Fruit fly (Drosophila melanogaster) whole organism, embryonic: ENCODE measurements around the gene IntS10.
A peak's percentile ranks its signal among the peaks of the same experiment; 100 is the strongest.

ENCODE experiments used
- Awh ChIP-seq: fragments of 200-800 bp; sonication (Bioruptor generic); IDR thresholded peaks from 2 replicates; pipeline ENCODE4, ENCODE4 v1.3.6; 2022; ENCODE audit warnings: missing biosample characterization, missing genetic modification characterization
- CG1024 ChIP-seq: fragments of 200-800 bp; sonication (Bioruptor generic); IDR thresholded peaks from 2 replicates; pipeline ENCODE4 v1.3.6; 2022; ENCODE audit warnings: missing biosample characterization, missing genetic modification characterization
- CG11398 ChIP-seq: fragments of 200-800 bp; sonication (Bioruptor generic); optimal IDR thresholded peaks from 2 replicates; lab custom pipeline; 2016; ENCODE audit warnings: missing biosample characterization, missing genetic modification characterization
- CG12219 ChIP-seq: fragments of 200-800 bp; sonication (Bioruptor generic); optimal IDR thresholded peaks from 3 replicates; lab custom pipeline; 2018; ENCODE audit warnings: missing biosample characterization, mild to moderate bottlenecking, missing genetic modification characterization
- CG14860 ChIP-seq: fragments of 200-800 bp; sonication (Bioruptor generic); IDR thresholded peaks from 3 replicates; pipeline ENCODE4 v1.3.6; 2022; ENCODE audit warnings: missing biosample characterization, missing genetic modification characterization; ENCODE audit not compliant: partially characterized antibody
- CG15011 ChIP-seq: fragments of 200-800 bp; sonication (Bioruptor generic); optimal IDR thresholded peaks from 3 replicates; lab custom pipeline; 2018; ENCODE audit warnings: missing biosample characterization, mild to moderate bottlenecking, missing genetic modification characterization
- CG18011 ChIP-seq: fragments of 200-800 bp; sonication (Bioruptor generic); optimal IDR thresholded peaks from 2 replicates; lab custom pipeline; 2017; ENCODE audit warnings: missing biosample characterization, missing genetic modification characterization, mild to moderate bottlenecking, moderate library complexity, missing genotype
- CG18476 ChIP-seq: fragments of 200-800 bp; sonication (Bioruptor generic); optimal IDR thresholded peaks from 2 replicates; lab custom pipeline; 2016; ENCODE audit warnings: missing biosample characterization, mild to moderate bottlenecking, missing genetic modification characterization
- CG2678 ChIP-seq: fragments of 200-800 bp; sonication (Bioruptor generic); optimal IDR thresholded peaks from 3 replicates; lab custom pipeline; 2019; ENCODE audit warnings: missing biosample characterization, mild to moderate bottlenecking, missing genetic modification characterization, moderate library complexity
- CG30431 ChIP-seq: fragments of 200-800 bp; sonication (Bioruptor generic); optimal IDR thresholded peaks from 2 replicates; lab custom pipeline; 2017; ENCODE audit warnings: missing biosample characterization, missing genetic modification characterization
- CG31388 ChIP-seq: fragments of 200-800 bp; sonication (Bioruptor generic); optimal IDR thresholded peaks from 2 replicates; lab custom pipeline; 2016; ENCODE audit warnings: missing biosample characterization, missing genetic modification characterization
- CG32767 ChIP-seq: fragments of 200-800 bp; sonication (Bioruptor generic); IDR thresholded peaks from 2 replicates; pipeline ENCODE4 v1.3.6; 2022; ENCODE audit warnings: missing biosample characterization, missing genetic modification characterization
- CG3838 ChIP-seq: fragments of 200-800 bp; sonication (Bioruptor generic); optimal IDR thresholded peaks from 3 replicates; lab custom pipeline; 2016; ENCODE audit warnings: missing biosample characterization, missing genetic modification characterization
- CG43689 ChIP-seq: fragments of 200-800 bp; sonication (Bioruptor generic); IDR thresholded peaks from 2 replicates; pipeline ENCODE4 v1.3.6; 2022; ENCODE audit warnings: missing biosample characterization, missing genetic modification characterization
- CG6765 ChIP-seq: fragments of 200-800 bp; sonication (Bioruptor generic); optimal IDR thresholded peaks from 3 replicates; lab custom pipeline; 2017; ENCODE audit warnings: missing biosample characterization, mild to moderate bottlenecking, missing genetic modification characterization
- CG7786 ChIP-seq: fragments of 200-800 bp; sonication (Bioruptor generic); optimal IDR thresholded peaks from 2 replicates; lab custom pipeline; 2016; ENCODE audit warnings: missing biosample characterization, missing genetic modification characterization
- CG7839 ChIP-seq: fragments of 200-800 bp; sonication (Bioruptor generic); optimal IDR thresholded peaks from 3 replicates; lab custom pipeline; 2018; ENCODE audit warnings: missing biosample characterization, mild to moderate bottlenecking, missing genetic modification characterization, moderate library complexity
- CG7928 ChIP-seq: fragments of 200-800 bp; sonication (Bioruptor generic); optimal IDR thresholded peaks from 2 replicates; lab custom pipeline; 2017; ENCODE audit warnings: missing biosample characterization, mild to moderate bottlenecking, missing genetic modification characterization
- CG8388 ChIP-seq: fragments of 200-800 bp; sonication (Bioruptor generic); optimal IDR thresholded peaks from 2 replicates; lab custom pipeline; 2019; ENCODE audit warnings: missing biosample characterization, mild to moderate bottlenecking, missing genetic modification characterization, moderate library complexity
- CoRest ChIP-seq: fragments of 200-800 bp; sonication (Bioruptor generic); optimal IDR thresholded peaks from 3 replicates; lab custom pipeline; 2018; ENCODE audit warnings: missing biosample characterization, mild to moderate bottlenecking, missing genetic modification characterization, moderate library complexity
- Dbx ChIP-seq: fragments of 200-800 bp; sonication (Bioruptor generic); IDR thresholded peaks from 3 replicates; pipeline ENCODE4 v1.3.6; 2022; ENCODE audit warnings: missing biosample characterization, missing genetic modification characterization
- Ets97D ChIP-seq: fragments of 200-800 bp; sonication (Bioruptor generic); optimal IDR thresholded peaks from 3 replicates; lab custom pipeline; 2016; ENCODE audit warnings: missing biosample characterization, missing genetic modification characterization
- H2.0 ChIP-seq: fragments of 200-800 bp; sonication (Bioruptor generic); IDR thresholded peaks from 2 replicates; pipeline ENCODE4 v1.3.6; 2022; ENCODE audit warnings: missing biosample characterization, missing genetic modification characterization
- HLH54F ChIP-seq: fragments of 200-800 bp; sonication (Bioruptor generic); optimal IDR thresholded peaks from 3 replicates; lab custom pipeline; 2016; ENCODE audit warnings: missing biosample characterization, missing genetic modification characterization
- HLHmδ ChIP-seq: fragments of 200-800 bp; sonication (Bioruptor generic); optimal IDR thresholded peaks from 2 replicates; lab custom pipeline; 2018; ENCODE audit warnings: missing biosample characterization, mild to moderate bottlenecking, missing genetic modification characterization, moderate library complexity
- Oaz ChIP-seq: fragments of 200-800 bp; sonication (Bioruptor generic); IDR thresholded peaks from 2 replicates; pipeline ENCODE4 v1.3.6; 2022; ENCODE audit warnings: missing biosample characterization, missing genetic modification characterization
- Optix ChIP-seq: fragments of 200-800 bp; sonication (Bioruptor generic); IDR thresholded peaks from 3 replicates; pipeline ENCODE4 v1.3.6; 2022; ENCODE audit warnings: missing biosample characterization, missing genetic modification characterization
- Rx ChIP-seq: fragments of 200-800 bp; sonication (Bioruptor generic); IDR thresholded peaks from 2 replicates; pipeline ENCODE4 v1.3.6; 2022; ENCODE audit warnings: missing biosample characterization, missing genetic modification characterization
- Sox102F ChIP-seq: fragments of 200-800 bp; sonication (Bioruptor generic); optimal IDR thresholded peaks from 2 replicates; lab custom pipeline; 2018; ENCODE audit warnings: missing biosample characterization, mild to moderate bottlenecking, missing genetic modification characterization, moderate library complexity
- Stat92E ChIP-seq, 3 experiments: fragments of >200 bp in 2 of 3; fragments of 200-800 bp in 1 of 3; sonication (Bioruptor generic) in 1 of 3; optimal IDR thresholded peaks; 2 replicates each; lab custom pipeline; 2017 to 2019; ENCODE audit warnings: missing biosample characterization in 3 of 3, missing genetic modification characterization in 3 of 3, mild to moderate bottlenecking in 1 of 3, moderate library complexity in 1 of 3
- bbx ChIP-seq: fragments of 200-800 bp; sonication (Bioruptor generic); IDR thresholded peaks from 2 replicates; pipeline ENCODE4 v1.3.6; 2022; ENCODE audit warnings: missing biosample characterization, missing genetic modification characterization; ENCODE audit not compliant: partially characterized antibody
- corto ChIP-seq: fragments of 200-800 bp; sonication (Bioruptor generic); optimal IDR thresholded peaks from 2 replicates; lab custom pipeline; 2016; ENCODE audit warnings: missing biosample characterization, mild to moderate bottlenecking, missing genetic modification characterization, moderate library complexity
- da ChIP-seq: fragments of 200-800 bp; sonication (Bioruptor generic); optimal IDR thresholded peaks from 2 replicates; lab custom pipeline; 2016; ENCODE audit warnings: missing biosample characterization, missing genetic modification characterization
- danr ChIP-seq: fragments of 200-800 bp; sonication (Bioruptor generic); IDR thresholded peaks from 2 replicates; pipeline ENCODE4 v1.3.6; 2022; ENCODE audit warnings: missing biosample characterization, missing genetic modification characterization
- en ChIP-seq: fragments of 200-800 bp; sonication (Bioruptor generic); optimal IDR thresholded peaks from 2 replicates; lab custom pipeline; 2016; ENCODE audit warnings: missing biosample characterization, missing genetic modification characterization
- ewg ChIP-seq: fragments of 200-800 bp; sonication (Bioruptor generic); optimal IDR thresholded peaks from 3 replicates; lab custom pipeline; 2017; ENCODE audit warnings: mild to moderate bottlenecking, missing biosample characterization, missing genetic modification reagents, missing genetic modification characterization
- fd3F ChIP-seq: fragments of 200-800 bp; sonication (Bioruptor generic); optimal IDR thresholded peaks from 2 replicates; lab custom pipeline; 2018; ENCODE audit warnings: missing biosample characterization, mild to moderate bottlenecking, missing genetic modification characterization, moderate library complexity
- gt ChIP-seq: fragments of 200-800 bp; sonication (Bioruptor generic); IDR thresholded peaks from 2 replicates; pipeline ENCODE4 v1.3.6; 2022; ENCODE audit warnings: missing biosample characterization, missing genetic modification characterization
- her ChIP-seq: fragments of 200-800 bp; sonication (Bioruptor generic); optimal IDR thresholded peaks from 2 replicates; lab custom pipeline; 2016; ENCODE audit warnings: missing biosample characterization, missing genetic modification characterization
- jing ChIP-seq: fragments of 200-800 bp; sonication (Bioruptor generic); optimal IDR thresholded peaks from 2 replicates; lab custom pipeline; 2018; ENCODE audit warnings: missing biosample characterization, mild to moderate bottlenecking, missing genetic modification characterization
- lov ChIP-seq, 2 experiments: fragments of 200-800 bp in 1 of 2; fragments of >200 bp in 1 of 2; sonication (Bioruptor generic) in 1 of 2; IDR thresholded peaks in 1 of 2; optimal IDR thresholded peaks in 1 of 2; 2 replicates in 1 of 2; 3 replicates in 1 of 2; pipeline versions ENCODE4 v1.3.6 to Lab custom; 2017 to 2022; ENCODE audit warnings: missing biosample characterization in 1 of 2, missing genetic modification characterization in 1 of 2
- sisA ChIP-seq: fragments of 200-800 bp; sonication (Bioruptor generic); IDR thresholded peaks from 2 replicates; pipeline ENCODE4 v1.3.6; 2022; ENCODE audit warnings: missing biosample characterization, missing genetic modification characterization
- sna ChIP-seq: fragments of 200-800 bp; sonication (Bioruptor generic); IDR thresholded peaks from 2 replicates; pipeline ENCODE4 v1.3.6; 2022; ENCODE audit warnings: missing biosample characterization, missing genetic modification characterization; ENCODE audit not compliant: partially characterized antibody
- tio ChIP-seq: fragments of 200-800 bp; sonication (Bioruptor generic); optimal IDR thresholded peaks from 2 replicates; lab custom pipeline; 2017; ENCODE audit warnings: missing biosample characterization, missing genetic modification characterization, inconsistent platforms
- tna ChIP-seq: fragments of 200-800 bp; sonication (Bioruptor generic); IDR thresholded peaks from 2 replicates; pipeline ENCODE4 v1.3.6; 2022; ENCODE audit warnings: missing biosample characterization, missing genetic modification characterization; ENCODE audit not compliant: partially characterized antibody
- toy ChIP-seq: fragments of 200-800 bp; sonication (Bioruptor generic); IDR thresholded peaks from 2 replicates; pipeline ENCODE4 v1.3.6; 2022; ENCODE audit warnings: missing biosample characterization, missing genetic modification characterization
- tx ChIP-seq: fragments of 200-800 bp; sonication (Bioruptor generic); optimal IDR thresholded peaks from 2 replicates; lab custom pipeline; 2016; ENCODE audit warnings: missing biosample characterization, missing genetic modification characterization
- vvl ChIP-seq: fragments of 200-800 bp; sonication (Bioruptor generic); IDR thresholded peaks from 2 replicates; pipeline ENCODE4 v1.3.6; 2022; ENCODE audit warnings: missing biosample characterization, missing genetic modification characterization
- zen2 ChIP-seq: fragments of 200-800 bp; sonication (Bioruptor generic); IDR thresholded peaks from 3 replicates; pipeline ENCODE4 v1.3.6; 2022; ENCODE audit warnings: missing biosample characterization, missing genetic modification characterization; ENCODE audit not compliant: partially characterized antibody

IntS10 gene

DNA sequence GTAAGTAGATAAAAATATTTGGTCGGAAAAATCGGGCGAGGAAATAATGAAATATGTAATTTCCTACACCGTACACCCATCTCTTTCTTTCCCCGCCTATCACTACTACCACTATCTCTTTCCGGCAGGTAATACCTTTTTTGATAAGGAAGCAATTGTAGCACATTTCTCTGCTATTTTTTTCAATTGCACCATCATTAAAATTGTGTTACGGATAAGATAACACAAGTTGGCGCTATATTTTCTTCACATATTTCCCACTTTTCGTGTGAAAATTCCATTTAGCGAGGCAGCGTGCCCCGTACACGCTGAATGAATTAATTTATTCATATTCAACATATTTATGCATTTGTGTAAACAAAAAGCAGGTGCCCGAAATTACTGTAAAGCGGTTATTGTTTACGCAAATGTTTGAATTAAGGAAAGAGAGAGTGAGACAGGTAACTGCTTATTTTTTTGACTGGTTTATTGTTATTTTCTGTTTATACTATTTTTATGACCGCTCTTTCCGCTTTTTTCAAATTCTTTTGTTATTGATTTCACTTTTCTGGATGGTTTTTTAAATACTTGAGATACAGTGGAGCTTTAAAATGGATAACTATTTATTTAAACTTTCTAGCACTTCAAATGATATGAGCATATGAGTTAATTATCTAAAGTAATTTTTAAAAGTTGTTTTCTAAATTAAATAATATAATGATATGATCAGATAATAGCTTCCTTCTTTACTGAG is 20.0 kb upstream of the IntS10 start (continued):
- TF ChIP-seq Stat92E (GFP tag; optimal IDR thresholded peaks at IDR 0.05; lab: Kevin White, UChicago) (no peak), CG8388 (peak; percentile 71), toy (GFP tag; lab: Robert Waterston, UW) (no peak), zen2 (no peak), CG7839 (tag; lab: Kevin White, UChicago) (peak; percentile 78), ewg (GFP tag; lab: Kevin White, UChicago) (peak; percentile 26), tio (GFP tag; lab: Kevin White, UChicago) (peak; percentile 9), Awh (GFP tag; lab: Robert Waterston, UW) (peak; percentile 46; the same call in 1 of the 2 replicates), her (GFP tag; lab: Kevin White, UChicago) (no peak), danr (no peak), Sox102F (GFP tag; lab: Kevin White, UChicago) (peak; percentile 84), CG2678 (tag; lab: Kevin White, UChicago) (peak; percentile 71), CG15011 (GFP tag; lab: Kevin White, UChicago) (no peak), H2.0 (peak; percentile 48), Optix (GFP tag; lab: Robert Waterston, UW) (no peak), gt (no peak), CG1024 (GFP tag; lab: Robert Waterston, UW) (no peak), CoRest (tag; lab: Kevin White, UChicago) (peak; percentile 73), Rx (no peak), CG30431 (GFP tag; lab: Kevin White, UChicago) (no peak), lov (optimal IDR thresholded peaks at IDR 0.05; lab: Kevin White, UChicago) (no peak), lov (GFP tag; IDR thresholded peaks at IDR 0.05; lab: Robert Waterston, UW) (no peak), CG14860 (GFP tag; lab: Robert Waterston, UW) (no peak), tx (no peak), da (no peak), HLHmδ (GFP tag; lab: Kevin White, UChicago) (no peak), en (GFP tag; lab: Kevin White, UChicago) (no peak), CG7928 (no peak), sna (GFP tag; lab: Robert Waterston, UW) (no peak), Ets97D (no peak), bbx (GFP tag; lab: Robert Waterston, UW) (no peak), sisA (peak; percentile 65; the same call in 1 of the 2 replicates), CG6765 (GFP tag; lab: Kevin White, UChicago) (no peak), corto (GFP tag; lab: Kevin White, UChicago) (no peak), Oaz (GFP tag; lab: Robert Waterston, UW) (no peak), CG7786 (GFP tag; lab: Kevin White, UChicago) (no peak), fd3F (GFP tag; lab: Kevin White, UChicago) (peak; percentile 19), Dbx (GFP tag; lab: Robert Waterston, UW) (peak; percentile 42; the same call in 1 of the 3 replicates), HLH54F (GFP tag; lab: Kevin White, UChicago) (no peak), vvl (GFP tag; lab: Robert Waterston, UW) (peak; percentile 54; the same call in 1 of the 2 replicates), CG32767 (GFP tag; lab: Robert Waterston, UW) (peak; percentile 51; the same call in 1 of the 2 replicates), CG18011 (no peak), CG31388 (GFP tag; lab: Kevin White, UChicago) (no peak), jing (GFP tag; lab: Kevin White, UChicago) (no peak), CG3838 (GFP tag; lab: Kevin White, UChicago) (no peak), tna (GFP tag; lab: Robert Waterston, UW) (no peak), CG11398 (GFP tag; lab: Kevin White, UChicago) (no peak), CG12219 (GFP tag; lab: Kevin White, UChicago) (no peak), CG18476 (GFP tag; lab: Kevin White, UChicago) (no peak), CG43689 (GFP tag; lab: Robert Waterston, UW) (no peak)
